Worm (Caenorhabditis elegans) whole organism, mixed stage, embryonic: ENCODE results near the gene rft-1.
A peak's percentile ranks its signal among the peaks of the same experiment; 100 is the strongest.
"Not testable (repeated sequence)": the region's sequence is repeated elsewhere in the genome, so short reads cannot be mapped to it uniquely, and the experiment has no call there.

ENCODE experiments used
- bed-3 ChIP-seq: fragments of 200-800 bp; sonication (Bioruptor generic); optimal IDR thresholded peaks from 3 replicates; lab custom pipeline; 2018; ENCODE audit warnings: mild to moderate bottlenecking, missing genetic modification characterization, moderate library complexity, missing compliant biosample characterization
- ceh-39 ChIP-seq: fragments of 150-350 bp; optimal IDR thresholded peaks from 2 replicates; lab custom pipeline; 2014; ENCODE audit warnings: missing biosample characterization, missing genetic modification characterization
- ceh-83 ChIP-seq: fragments of 200-800 bp; sonication (Bioruptor generic); optimal IDR thresholded peaks from 2 replicates; lab custom pipeline; 2018; ENCODE audit warnings: mild to moderate bottlenecking, missing genetic modification characterization, missing compliant biosample characterization
- ces-1 ChIP-seq: fragments of 150-350 bp; optimal IDR thresholded peaks from 2 replicates; lab custom pipeline; 2014; ENCODE audit warnings: missing biosample characterization, missing genetic modification reagents, missing genetic modification characterization
- elt-1 ChIP-seq: sonication (generic microtip); optimal IDR thresholded peaks from 2 replicates; lab custom pipeline; 2017; ENCODE audit warnings: missing genetic modification characterization, mild to moderate bottlenecking, missing compliant biosample characterization, antibody characterized with exemption, moderate library complexity, borderline replicate concordance; ENCODE audit not compliant: insufficient read depth
- elt-3 ChIP-seq: fragments of 150-350 bp; optimal IDR thresholded peaks from 2 replicates; lab custom pipeline; 2014; ENCODE audit warnings: missing biosample characterization, missing genetic modification characterization
- ham-2 ChIP-seq: fragments of 200-800 bp; sonication (Bioruptor generic); optimal IDR thresholded peaks from 2 replicates; lab custom pipeline; 2018; ENCODE audit warnings: mild to moderate bottlenecking, missing genetic modification characterization, missing compliant biosample characterization
- hlh-1 ChIP-seq: fragments of 150-350 bp; optimal IDR thresholded peaks from 2 replicates; lab custom pipeline; 2014; ENCODE audit warnings: missing biosample characterization, missing genetic modification reagents, missing genetic modification characterization
- lin-13 ChIP-seq: fragments of 150-350 bp; optimal IDR thresholded peaks from 2 replicates; lab custom pipeline; 2014; ENCODE audit warnings: missing biosample characterization, missing genetic modification characterization
- lin-32 ChIP-seq: fragments of 200-800 bp; sonication (Bioruptor generic); optimal IDR thresholded peaks from 2 replicates; lab custom pipeline; 2018; ENCODE audit warnings: mild to moderate bottlenecking, missing genetic modification characterization, missing compliant biosample characterization
- lsy-2 ChIP-seq: fragments of 150-350 bp; optimal IDR thresholded peaks from 2 replicates; lab custom pipeline; 2014; ENCODE audit warnings: missing biosample characterization, missing genetic modification characterization
- mab-5 ChIP-seq: fragments of 150-350 bp; optimal IDR thresholded peaks from 2 replicates; lab custom pipeline; 2014; ENCODE audit warnings: missing biosample characterization, missing genetic modification characterization
- mep-1 ChIP-seq: fragments of 150-350 bp; optimal IDR thresholded peaks from 2 replicates; lab custom pipeline; 2017; ENCODE audit warnings: missing biosample characterization, missing genetic modification reagents, missing genetic modification characterization, inconsistent platforms
- mls-2 ChIP-seq: sonication (generic microtip); optimal IDR thresholded peaks from 2 replicates; lab custom pipeline; 2016; ENCODE audit warnings: mild to moderate bottlenecking, missing genetic modification characterization, moderate library complexity, missing compliant biosample characterization
- nhr-2 ChIP-seq: fragments of 150-350 bp; optimal IDR thresholded peaks from 2 replicates; lab custom pipeline; 2014; ENCODE audit warnings: missing biosample characterization, missing genetic modification characterization
- nhr-237 ChIP-seq: fragments of 150-350 bp; optimal IDR thresholded peaks from 2 replicates; lab custom pipeline; 2014; ENCODE audit warnings: missing biosample characterization, missing genetic modification characterization
- nhr-76 ChIP-seq: sonication (generic microtip); optimal IDR thresholded peaks from 2 replicates; lab custom pipeline; 2017; ENCODE audit warnings: missing biosample characterization, missing genetic modification characterization
- pha-4 ChIP-seq: fragments of 150-350 bp; optimal IDR thresholded peaks from 2 replicates; lab custom pipeline; 2018; ENCODE audit warnings: missing biosample characterization, missing genetic modification reagents, missing genetic modification characterization
- snpc-4 ChIP-seq: fragments of 150-350 bp; optimal IDR thresholded peaks from 2 replicates; lab custom pipeline; 2014; ENCODE audit warnings: missing biosample characterization, missing genetic modification characterization
- sptf-1 ChIP-seq: sonication (generic microtip); optimal IDR thresholded peaks from 2 replicates; lab custom pipeline; 2017; ENCODE audit warnings: mild to moderate bottlenecking, missing genetic modification characterization, moderate library complexity, missing compliant biosample characterization
- tbx-8 ChIP-seq: fragments of 200-800 bp; sonication (Bioruptor generic); optimal IDR thresholded peaks from 2 replicates; lab custom pipeline; 2018; ENCODE audit warnings: mild to moderate bottlenecking, missing genetic modification characterization, moderate library complexity, missing compliant biosample characterization
- unc-62 ChIP-seq: fragments of 150-350 bp; optimal IDR thresholded peaks from 2 replicates; lab custom pipeline; 2014; ENCODE audit warnings: missing biosample characterization, missing genetic modification reagents, missing genetic modification characterization
- zip-8 ChIP-seq: fragments of 150-350 bp; optimal IDR thresholded peaks from 2 replicates; lab custom pipeline; 2014; ENCODE audit warnings: missing biosample characterization, missing genetic modification characterization
- ztf-11 ChIP-seq: fragments of 150-350 bp; optimal IDR thresholded peaks from 2 replicates; lab custom pipeline; 2014; ENCODE audit warnings: missing biosample characterization, missing genetic modification characterization

The rft-1 gene

DNA sequence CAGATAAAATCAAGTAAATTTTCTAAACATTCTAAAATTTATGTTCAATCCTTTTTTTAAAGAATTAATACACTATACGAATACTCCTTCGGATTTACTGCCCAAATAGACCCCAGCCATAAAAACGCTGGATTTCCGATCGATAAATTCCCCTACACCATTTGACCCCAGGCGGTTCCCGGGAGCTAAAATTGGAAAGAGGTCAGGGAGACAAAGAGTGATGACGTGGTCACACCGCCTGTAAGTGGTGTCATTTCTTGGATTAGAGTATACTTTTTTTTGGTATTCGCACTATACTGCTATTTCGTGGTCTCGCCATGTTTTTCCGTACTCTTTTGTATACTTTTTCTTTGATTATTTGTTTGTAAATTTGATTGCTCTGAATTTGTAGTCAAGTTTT, 44.9 kb upstream of the rft-1 start:
- TF ChIP-seq zip-8 (tag; lab: Kevin White, UChicago) (no peak), ceh-39 (peak; percentile 7)

DNA sequence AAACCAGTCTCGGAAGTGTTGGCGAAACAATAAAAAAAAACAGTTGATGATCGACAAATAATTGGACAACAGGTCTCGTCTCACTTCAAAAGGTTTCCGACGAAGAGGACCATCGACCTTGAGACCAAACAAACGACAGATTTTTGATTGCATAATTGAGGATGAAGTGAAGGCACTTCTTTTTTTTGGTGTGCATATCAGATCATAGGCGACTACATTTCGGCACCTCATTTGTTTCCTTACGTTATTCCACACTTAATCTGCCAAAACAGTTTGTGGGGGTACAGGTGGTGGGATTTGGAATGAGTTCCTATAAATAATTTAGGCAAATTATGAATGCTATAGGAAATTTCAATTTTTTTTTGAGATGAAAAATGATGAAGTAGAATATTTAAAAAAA, 43.6 kb upstream of the rft-1 start:
- TF ChIP-seq nhr-2 (peak; percentile 54), unc-62 (GFP tag; lab: Kevin White, UChicago) (peak; percentile 17), zip-8 (tag; lab: Kevin White, UChicago) (no peak)

DNA sequence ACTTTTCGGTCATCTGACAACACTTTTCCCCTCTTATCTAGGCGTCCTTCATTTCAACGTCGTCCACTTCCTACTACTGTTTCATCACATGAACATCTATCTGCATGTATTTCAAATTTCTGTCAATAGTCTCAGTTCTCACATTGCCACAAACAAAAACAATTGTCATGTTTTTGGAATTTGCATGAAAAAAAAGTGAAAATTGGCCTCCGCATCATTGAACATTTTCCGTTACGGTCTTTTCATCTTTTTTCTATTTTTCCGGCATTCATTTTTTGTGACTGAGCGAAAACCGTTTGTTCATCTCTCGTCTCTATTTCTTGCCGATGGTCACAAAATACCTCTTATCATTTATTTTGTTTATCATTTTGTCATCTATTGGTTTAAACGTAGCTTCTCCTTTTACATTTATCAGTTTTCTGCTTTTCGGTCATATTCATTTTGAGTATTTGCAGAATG, 40.1 kb upstream of the rft-1 start, which contains the start of gene exc-15:
exc-15 (plus strand) TSS at position 411 of the 459 bp plus-strand sequence.
- TF ChIP-seq zip-8 (tag; lab: Kevin White, UChicago) (no peak), ceh-83 (GFP tag; lab: Kevin White, UChicago) (no peak)

DNA sequence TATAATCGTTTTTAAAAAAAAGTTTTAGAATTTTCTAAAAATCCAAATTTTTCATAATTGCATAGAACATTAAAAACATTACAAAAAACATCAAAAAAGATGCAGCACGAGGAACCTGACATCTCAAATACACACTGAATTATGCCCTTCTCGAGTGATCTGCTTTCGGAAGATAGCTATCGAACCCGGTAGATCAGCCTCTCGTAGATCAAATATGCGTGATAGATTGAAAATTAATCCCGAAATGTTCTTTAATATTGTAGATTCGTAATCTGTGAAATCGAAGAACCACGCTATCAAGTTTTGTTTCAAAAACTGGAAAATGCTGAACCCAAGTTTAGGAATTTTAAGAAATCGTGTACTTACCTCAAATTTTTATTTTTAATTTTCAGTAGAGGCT, 38.8 kb upstream of the rft-1 start:
- TF ChIP-seq ces-1 (GFP tag; lab: Kevin White, UChicago) (no peak), elt-1 (tag; lab: Kevin White, UChicago) (peak; percentile 76), mab-5 (no peak)

DNA sequence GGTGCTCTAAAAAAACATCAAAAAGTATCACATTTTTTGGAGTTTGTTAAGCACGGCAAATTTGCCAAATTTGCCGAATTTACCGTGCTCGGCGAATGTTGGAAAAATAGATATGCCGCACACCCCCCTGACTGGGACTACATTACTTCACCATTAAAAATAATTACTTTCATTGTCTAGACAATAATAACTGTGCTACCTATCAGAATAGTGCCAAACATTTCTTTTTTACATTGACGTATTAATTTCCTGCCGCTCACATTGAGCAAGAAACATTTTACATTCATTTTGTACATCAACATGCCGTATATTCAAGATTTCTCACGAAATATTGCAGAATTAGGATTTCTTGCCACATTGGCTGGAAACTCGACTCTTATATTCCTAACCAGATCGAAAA, 31.5 kb upstream of the rft-1 start, which contains the start of gene str-35:
str-35 (plus strand) TSS at position 301 of the 400 bp plus-strand sequence.
- not testable (repeated sequence) for TF ChIP-seq nhr-2; lin-13; lin-32 (GFP tag; lab: Kevin White, UChicago)

DNA sequence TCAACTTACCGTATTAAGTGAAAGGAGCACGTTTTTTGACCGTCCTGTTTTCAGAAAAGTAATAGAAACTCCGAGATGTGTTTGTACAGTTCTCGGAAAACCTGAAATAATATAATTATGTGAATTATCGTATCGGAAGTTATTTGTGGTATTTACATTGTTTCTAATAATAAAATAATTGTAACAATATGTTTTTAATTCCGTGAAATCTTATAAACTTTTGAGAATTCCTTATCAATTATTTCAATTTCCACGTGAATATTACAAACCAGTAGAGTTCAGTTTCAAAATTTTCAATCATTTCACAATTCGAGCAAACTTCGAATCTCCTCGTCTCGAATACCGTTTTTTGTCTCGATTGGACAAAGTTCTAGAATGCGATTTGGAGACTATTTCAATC, 28.0 kb upstream of the rft-1 start, which contains the start of gene T08H10.3:
T08H10.3 (plus strand) TSS at position 301 of the 400 bp plus-strand sequence.
- TF ChIP-seq hlh-1 = no peak
- no peak for TF ChIP-seq snpc-4 (tag; lab: Kevin White, UChicago)
- TF ChIP-seq bed-3 (GFP tag; lab: Kevin White, UChicago) = no peak
- TF ChIP-seq mab-5 = no peak
- TF ChIP-seq nhr-76 (tag; lab: Kevin White, UChicago) = no peak
- TF ChIP-seq ceh-83 (GFP tag; lab: Kevin White, UChicago) = no peak
- TF ChIP-seq pha-4 = no peak
- TF ChIP-seq ztf-11 (tag; lab: Kevin White, UChicago) = no peak
- no peak for TF ChIP-seq mls-2 (tag; lab: Kevin White, UChicago)
- no peak for TF ChIP-seq lsy-2 (tag; lab: Kevin White, UChicago)
- no peak for TF ChIP-seq sptf-1
- no peak for TF ChIP-seq ham-2
- TF ChIP-seq tbx-8 (GFP tag; lab: Kevin White, UChicago) = no peak
- TF ChIP-seq lin-32 (GFP tag; lab: Kevin White, UChicago) = no peak
- TF ChIP-seq zip-8 (tag; lab: Kevin White, UChicago) = no peak
- no peak for TF ChIP-seq elt-3 (tag; lab: Kevin White, UChicago)
- TF ChIP-seq ces-1 (GFP tag; lab: Kevin White, UChicago) = no peak

DNA sequence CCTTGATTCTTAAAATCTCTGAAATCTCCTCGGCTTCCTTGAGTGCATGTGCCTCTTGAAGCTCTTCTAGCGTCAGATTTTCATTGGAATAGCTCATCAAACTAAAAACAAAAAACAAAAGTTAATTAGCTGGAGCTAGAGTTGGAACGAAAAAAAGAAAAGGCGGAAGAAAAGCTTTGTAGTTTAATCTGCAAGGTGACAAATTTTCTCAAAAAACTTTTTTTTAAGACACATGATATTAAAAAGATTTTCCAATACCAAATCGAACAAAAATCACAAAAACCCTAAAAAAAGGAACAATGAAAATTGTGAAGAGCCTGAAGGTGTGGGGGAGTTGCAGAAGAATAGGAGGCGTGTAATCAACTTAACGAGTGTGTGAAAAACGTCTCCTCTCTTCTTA, 11.6 kb upstream of the rft-1 start, which contains the start of gene gnrr-5:
gnrr-5 (minus strand) TSS at position 101 of the 400 bp plus-strand sequence.
- TF ChIP-seq nhr-76 (tag; lab: Kevin White, UChicago) = no peak
- TF ChIP-seq, all 35 proteins: peak for 0

DNA sequence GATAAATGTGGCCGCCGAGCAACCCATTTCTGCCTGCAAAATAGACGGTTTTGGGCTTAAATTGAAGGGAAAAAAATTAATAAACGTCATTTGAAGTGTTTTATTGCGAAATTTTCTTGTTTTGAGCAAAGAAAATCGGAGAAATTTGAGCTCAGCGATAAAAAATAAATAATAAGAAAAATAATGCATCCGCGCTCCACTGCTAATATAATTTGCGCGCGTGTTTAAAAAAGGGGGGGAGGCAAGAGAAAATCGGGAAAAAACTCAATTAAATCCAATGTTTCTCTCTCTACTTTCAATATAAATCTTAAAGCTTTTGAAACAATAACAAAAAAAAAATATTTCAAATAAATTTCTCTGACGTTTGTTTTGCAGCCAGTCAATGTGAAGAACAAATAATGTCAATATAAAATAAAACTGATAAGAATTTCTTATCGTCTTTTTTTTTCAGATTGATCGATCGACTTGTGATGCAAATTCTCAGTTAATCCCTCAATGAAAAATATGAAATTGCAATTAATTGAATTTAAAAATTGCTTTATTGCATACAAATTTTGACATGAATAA, 7.6 kb upstream of the rft-1 start, which contains the start of gene rft-2:
rft-2 (minus strand) TSS at position 41 of the 567 bp plus-strand sequence.
- TF ChIP-seq nhr-237 (tag; lab: Kevin White, UChicago) (peak; percentile 14), elt-1 (tag; lab: Kevin White, UChicago) (no peak), ces-1 (GFP tag; lab: Kevin White, UChicago) (peak; percentile 93), mep-1 (tag; lab: Kevin White, UChicago) (peak; percentile 29)
